Fruit fly (Drosophila melanogaster) whole organism, wandering third instar larva: ENCODE results near the gene CG46304.

Source experiments
- Abd-B ChIP-seq: fragments of >200 bp; optimal IDR thresholded peaks from 2 replicates; lab custom pipeline; 2017; ENCODE audit warnings: missing biosample characterization, missing genetic modification characterization
- CG32264 ChIP-seq: fragments of 200-800 bp; sonication (Bioruptor generic); optimal IDR thresholded peaks from 2 replicates; lab custom pipeline; 2016; ENCODE audit warnings: missing biosample characterization, missing genetic modification characterization
- CG9705 ChIP-seq: fragments of 200-800 bp; sonication (Bioruptor generic); optimal IDR thresholded peaks from 2 replicates; lab custom pipeline; 2018; ENCODE audit warnings: missing biosample characterization, mild to moderate bottlenecking, missing genetic modification characterization
- CrebA ChIP-seq: fragments of 200-800 bp; sonication (Bioruptor generic); optimal IDR thresholded peaks from 2 replicates; lab custom pipeline; 2016; ENCODE audit warnings: missing biosample characterization, mild to moderate bottlenecking, missing genetic modification characterization, borderline replicate concordance
- Dfd ChIP-seq: fragments of >200 bp; optimal IDR thresholded peaks from 2 replicates; lab custom pipeline; 2017; ENCODE audit warnings: missing biosample characterization, missing genetic modification characterization
- Dif ChIP-seq: fragments of 200-275, 200-300 bp; sonication (Bioruptor generic); optimal IDR thresholded peaks from 2 replicates; lab custom pipeline; 2018; ENCODE audit warnings: missing biosample characterization, missing genetic modification characterization; ENCODE audit not compliant: partially characterized antibody
- GATAd ChIP-seq: sonication (Bioruptor generic); optimal IDR thresholded peaks from 2 replicates; lab custom pipeline; 2016; ENCODE audit warnings: missing biosample characterization, missing genetic modification characterization
- HLH106 ChIP-seq: fragments of 200-800 bp; optimal IDR thresholded peaks from 3 replicates; lab custom pipeline; 2019; ENCODE audit warnings: missing biosample characterization, mild to moderate bottlenecking, missing genetic modification characterization, moderate library complexity
- Hnf4 ChIP-seq: fragments of 200-800 bp; sonication (Bioruptor generic); optimal IDR thresholded peaks from 2 replicates; lab custom pipeline; 2016; ENCODE audit warnings: missing biosample characterization, mild to moderate bottlenecking, missing genetic modification characterization
- Hr78 ChIP-seq: fragments of >200 bp; optimal IDR thresholded peaks from 2 replicates; lab custom pipeline; 2017; ENCODE audit warnings: missing biosample characterization, missing genetic modification characterization
- Hr83 ChIP-seq: fragments of 200-300 bp; sonication (Bioruptor generic); optimal IDR thresholded peaks from 2 replicates; lab custom pipeline; 2016; ENCODE audit warnings: missing biosample characterization, mild to moderate bottlenecking, missing genetic modification characterization, moderate library complexity; ENCODE audit not compliant: poor library complexity, severe bottlenecking
- Jra ChIP-seq: sonication (Bioruptor generic); optimal IDR thresholded peaks from 2 replicates; lab custom pipeline; 2016; ENCODE audit warnings: missing biosample characterization, missing genetic modification characterization
- Mio ChIP-seq: sonication (Bioruptor generic); optimal IDR thresholded peaks from 2 replicates; lab custom pipeline; 2016; ENCODE audit warnings: missing biosample characterization, missing genetic modification characterization
- Myc ChIP-seq: fragments of >200 bp; optimal IDR thresholded peaks from 2 replicates; lab custom pipeline; 2017
- N ChIP-seq: fragments of >200 bp; optimal IDR thresholded peaks from 2 replicates; lab custom pipeline; 2018; ENCODE audit warnings: missing biosample characterization, missing external identifiers, missing genetic modification characterization
- OdsH ChIP-seq: fragments of 200-800 bp; sonication (Bioruptor generic); optimal IDR thresholded peaks from 2 replicates; lab custom pipeline; 2016; ENCODE audit warnings: missing biosample characterization, mild to moderate bottlenecking, missing genetic modification characterization
- Rel ChIP-seq, 2 experiments: fragments of 200-800 bp; sonication (Bioruptor generic) in 1 of 2; optimal IDR thresholded peaks; 2 replicates in 1 of 2; 3 replicates in 1 of 2; lab custom pipeline; 2016 to 2019; ENCODE audit warnings: mild to moderate bottlenecking in 2 of 2, missing biosample characterization in 2 of 2, missing genetic modification characterization in 2 of 2, moderate library complexity in 1 of 2
- Sp1 ChIP-seq: fragments of 200-800 bp; sonication (Bioruptor generic); optimal IDR thresholded peaks from 3 replicates; lab custom pipeline; 2019; ENCODE audit warnings: missing biosample characterization, mild to moderate bottlenecking, missing genetic modification characterization, moderate library complexity
- Vsx2 ChIP-seq: fragments of 200-300, 225-300 bp; sonication (Bioruptor generic); optimal IDR thresholded peaks from 2 replicates; lab custom pipeline; 2018; ENCODE audit warnings: missing biosample characterization, missing genetic modification characterization; ENCODE audit not compliant: partially characterized antibody
- br ChIP-seq: fragments of 200-800 bp; sonication (Bioruptor generic); optimal IDR thresholded peaks from 2 replicates; lab custom pipeline; 2016; ENCODE audit warnings: missing biosample characterization, missing genetic modification characterization
- brk ChIP-seq: fragments of 200-800 bp; sonication (Bioruptor generic); optimal IDR thresholded peaks from 2 replicates; lab custom pipeline; 2016; ENCODE audit warnings: missing biosample characterization, mild to moderate bottlenecking, missing genetic modification characterization
- dl ChIP-seq, 2 experiments: fragments of 175-275, 200-275 bp in 1 of 2; fragments of 200-275 bp in 1 of 2; sonication (Bioruptor generic); optimal IDR thresholded peaks; lab custom pipeline; 2018; ENCODE audit warnings: mild to moderate bottlenecking in 2 of 2, missing biosample characterization in 2 of 2, missing genetic modification characterization in 2 of 2, moderate library complexity in 2 of 2; ENCODE audit not compliant: partially characterized antibody in 2 of 2, insufficient read depth in 1 of 2
- dmrt93B ChIP-seq: fragments of 200-800 bp; sonication (Bioruptor generic); optimal IDR thresholded peaks from 2 replicates; lab custom pipeline; 2018; ENCODE audit warnings: missing biosample characterization, mild to moderate bottlenecking, missing genetic modification characterization
- dsf ChIP-seq: sonication (Bioruptor generic); optimal IDR thresholded peaks from 2 replicates; lab custom pipeline; 2016; ENCODE audit warnings: missing biosample characterization, missing genetic modification characterization, borderline replicate concordance
- ey ChIP-seq: fragments of 200-800 bp; sonication (Bioruptor generic); optimal IDR thresholded peaks from 2 replicates; lab custom pipeline; 2016; ENCODE audit warnings: missing biosample characterization, missing genetic modification characterization
- foxo ChIP-seq, 2 experiments: fragments of 200-800 bp; sonication (Bioruptor generic); optimal IDR thresholded peaks; 2 replicates in 1 of 2; 3 replicates in 1 of 2; lab custom pipeline; 2016 to 2017; ENCODE audit warnings: missing biosample characterization in 2 of 2, missing genetic modification characterization in 2 of 2
- fru ChIP-seq: fragments of 200-800 bp; sonication (Bioruptor generic); optimal IDR thresholded peaks from 3 replicates; lab custom pipeline; 2016; ENCODE audit warnings: missing biosample characterization, mild to moderate bottlenecking, missing genetic modification characterization
- h ChIP-seq: fragments of 200-800 bp; sonication (Bioruptor generic); optimal IDR thresholded peaks from 3 replicates; lab custom pipeline; 2016; ENCODE audit warnings: missing biosample characterization, mild to moderate bottlenecking, missing genetic modification characterization
- jim ChIP-seq: fragments of 175-275, 200-325 bp; sonication (Bioruptor generic); optimal IDR thresholded peaks from 2 replicates; lab custom pipeline; 2016; ENCODE audit warnings: missing biosample characterization, mild to moderate bottlenecking, missing genetic modification characterization
- lola ChIP-seq: fragments of >200 bp; optimal IDR thresholded peaks from 2 replicates; lab custom pipeline; 2017; ENCODE audit warnings: missing biosample characterization, missing genetic modification characterization
- pan ChIP-seq: fragments of >200 bp; optimal IDR thresholded peaks from 2 replicates; lab custom pipeline; 2017
- psq ChIP-seq: fragments of 200-800 bp; sonication (Bioruptor generic); optimal IDR thresholded peaks from 3 replicates; lab custom pipeline; 2017; ENCODE audit warnings: missing biosample characterization, mild to moderate bottlenecking, missing genetic modification characterization, moderate library complexity
- rgr ChIP-seq: fragments of 200-800 bp; sonication (Bioruptor generic); optimal IDR thresholded peaks from 3 replicates; lab custom pipeline; 2016; ENCODE audit warnings: missing biosample characterization, mild to moderate bottlenecking, missing genetic modification characterization
- sage ChIP-seq: fragments of 200-800 bp; sonication (Bioruptor generic); optimal IDR thresholded peaks from 2 replicates; lab custom pipeline; 2016; ENCODE audit warnings: missing biosample characterization, mild to moderate bottlenecking, missing genetic modification characterization
- sv ChIP-seq: fragments of 200-800 bp; sonication (Bioruptor generic); optimal IDR thresholded peaks from 3 replicates; lab custom pipeline; 2016; ENCODE audit warnings: missing biosample characterization, missing genetic modification characterization
- tai ChIP-seq: sonication (Bioruptor generic); optimal IDR thresholded peaks from 2 replicates; lab custom pipeline; 2016; ENCODE audit warnings: missing biosample characterization, missing genetic modification characterization
- usp ChIP-seq: fragments of >200 bp; optimal IDR thresholded peaks from 2 replicates; lab custom pipeline; 2017; ENCODE audit warnings: missing biosample characterization, missing genetic modification characterization
- woc ChIP-seq: sonication (Bioruptor generic); optimal IDR thresholded peaks from 2 replicates; lab custom pipeline; 2016; ENCODE audit warnings: missing biosample characterization, mild to moderate bottlenecking, missing genetic modification characterization

The CG46304 gene

DNA sequence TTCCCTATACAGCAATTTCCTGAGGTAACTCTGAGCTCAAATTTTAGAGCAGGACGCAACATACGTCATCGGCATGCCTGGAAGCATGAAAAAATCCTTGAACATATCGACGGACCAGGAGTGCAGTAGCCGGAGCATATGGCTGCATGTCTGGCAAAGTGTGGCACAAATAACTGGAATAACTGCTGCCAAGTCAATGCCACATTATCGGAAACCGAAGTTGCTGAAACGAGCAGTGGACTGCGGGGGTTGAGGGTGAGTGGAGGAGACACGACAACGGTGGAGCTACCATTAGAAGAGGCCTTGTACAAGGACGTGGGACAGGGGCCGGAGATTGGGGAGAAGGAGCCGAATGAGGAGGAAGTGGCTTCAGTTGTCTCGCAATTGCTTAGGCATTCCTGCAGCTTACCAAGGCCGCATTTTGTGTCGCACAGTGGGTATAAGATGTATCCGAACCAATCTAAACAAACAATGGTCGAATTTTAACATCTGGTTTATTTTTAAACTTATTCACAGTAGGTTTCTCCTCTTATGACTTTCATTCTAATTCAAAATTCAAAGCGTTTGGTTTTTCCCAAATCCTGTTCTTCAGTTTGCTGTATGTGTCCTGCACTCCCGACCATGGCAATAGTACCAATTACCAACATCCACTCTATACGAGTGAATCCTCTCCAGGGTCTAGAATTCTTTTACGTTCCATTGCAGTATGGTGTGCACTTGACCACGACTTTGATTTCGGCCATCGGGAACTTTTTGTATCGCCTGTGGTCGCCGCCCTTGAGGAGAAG is at the start of gene CG46304:
CG46304 (plus strand) TSS at position 541 of the 788 bp plus-strand sequence.
- no peak for TF ChIP-seq rgr
- TF ChIP-seq lola (GFP tag; lab: Kevin White, UChicago), result no peak
- TF ChIP-seq ey (GFP tag; lab: Kevin White, UChicago), result peak; percentile 24
- TF ChIP-seq foxo (GFP tag; optimal IDR thresholded peaks at IDR 0.05; lab: Kevin White, UChicago), result no peak
- TF ChIP-seq HLH106, result peak; percentile 52
- peak; percentile 42 for TF ChIP-seq psq (GFP tag; lab: Kevin White, UChicago)
- TF ChIP-seq br (GFP tag; lab: Kevin White, UChicago), result no peak
- TF ChIP-seq Dfd (GFP tag; lab: Kevin White, UChicago), result no peak
- TF ChIP-seq Dif (GFP tag; lab: Kevin White, UChicago), result peak; percentile 16
- TF ChIP-seq Hr78 (GFP tag; lab: Kevin White, UChicago), result no peak
- peak; percentile 40 for TF ChIP-seq woc
- no peak for TF ChIP-seq Jra (GFP tag; lab: Kevin White, UChicago)
- no peak for TF ChIP-seq N (GFP tag; lab: Kevin White, UChicago)
- no peak for TF ChIP-seq CG32264 (GFP tag; lab: Kevin White, UChicago)
- no peak for TF ChIP-seq GATAd (GFP tag; lab: Kevin White, UChicago)
- TF ChIP-seq Sp1, result peak; percentile 30
- no peak for TF ChIP-seq CrebA
- TF ChIP-seq sage (GFP tag; lab: Kevin White, UChicago), result no peak
- TF ChIP-seq usp, result no peak
- TF ChIP-seq tai (GFP tag; lab: Kevin White, UChicago), result no peak
- no peak for TF ChIP-seq Rel (GFP tag; optimal IDR thresholded peaks at IDR 0.05; lab: Kevin White, UChicago)
- TF ChIP-seq Rel (tag; optimal IDR thresholded peaks at IDR 0.05; lab: Kevin White, UChicago), result no peak
- no peak for TF ChIP-seq Vsx2
- no peak for TF ChIP-seq sv (GFP tag; lab: Kevin White, UChicago)
- TF ChIP-seq Abd-B (GFP tag; lab: Kevin White, UChicago), result no peak
- TF ChIP-seq dl (GFP tag; optimal IDR thresholded peaks at IDR 0.05; lab: Kevin White, UChicago; ENCODE audit: insufficient read depth in 1 of 2, partially characterized antibody in 2 of 2), result peak in 1 of 2 experiments; percentile 50
- TF ChIP-seq jim (GFP tag; lab: Kevin White, UChicago), result no peak
- TF ChIP-seq Myc, result no peak
- no peak for TF ChIP-seq pan
- TF ChIP-seq Hr83, result no peak
- TF ChIP-seq OdsH (GFP tag; lab: Kevin White, UChicago), result no peak
- no peak for TF ChIP-seq CG9705 (GFP tag; lab: Kevin White, UChicago)
- TF ChIP-seq Hnf4 (GFP tag; lab: Kevin White, UChicago), result no peak
- TF ChIP-seq dmrt93B (GFP tag; lab: Kevin White, UChicago), result peak; percentile 30
- TF ChIP-seq fru (GFP tag; lab: Kevin White, UChicago), result no peak
- no peak for TF ChIP-seq Mio (GFP tag; lab: Kevin White, UChicago)
- peak; percentile 16 for TF ChIP-seq h
- no peak for TF ChIP-seq dsf (GFP tag; lab: Kevin White, UChicago)
- no peak for TF ChIP-seq brk (GFP tag; lab: Kevin White, UChicago)

DNA sequence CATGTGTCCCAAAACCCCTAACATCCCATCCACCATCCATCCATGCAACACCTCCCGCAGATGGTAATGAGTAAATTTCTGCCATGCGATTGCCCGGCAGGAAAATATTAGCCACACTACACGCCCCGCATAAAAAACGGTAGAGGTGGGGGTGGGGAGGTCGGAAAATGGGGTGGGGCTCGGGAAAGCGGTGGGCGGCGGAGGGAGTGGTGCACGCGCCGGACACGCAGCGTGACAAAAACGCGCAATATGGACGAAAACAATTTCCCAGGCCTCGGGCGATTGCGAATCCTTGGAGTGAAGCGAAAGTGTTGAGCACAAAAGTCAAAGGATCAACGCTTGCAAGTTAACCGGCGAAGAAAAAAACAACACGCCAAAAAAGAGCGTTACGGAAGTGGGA is 49.7 kb upstream of the CG46304 start:
- TF ChIP-seq sv (GFP tag; lab: Kevin White, UChicago) (no peak), CrebA (no peak), psq (GFP tag; lab: Kevin White, UChicago) (no peak), Dfd (GFP tag; lab: Kevin White, UChicago) (no peak)
